Fruit fly (Drosophila melanogaster) whole organism, embryonic: ENCODE measurements around the gene mEFTs.
A peak's percentile ranks its signal among the peaks of the same experiment; 100 is the strongest.

Source experiments
- Antp ChIP-seq: fragments of 200-800 bp; sonication (Bioruptor generic); optimal IDR thresholded peaks from 3 replicates; lab custom pipeline; 2016; ENCODE audit warnings: missing biosample characterization, missing genetic modification characterization
- Asciz ChIP-seq: fragments of 200-800 bp; sonication (Bioruptor generic); optimal IDR thresholded peaks from 2 replicates; lab custom pipeline; 2017; ENCODE audit warnings: missing biosample characterization, mild to moderate bottlenecking, missing genetic modification characterization, missing genetic modification reagents
- Atf3 ChIP-seq: fragments of 200-800 bp; sonication (Bioruptor generic); optimal IDR thresholded peaks from 3 replicates; lab custom pipeline; 2016; ENCODE audit warnings: missing biosample characterization, missing genetic modification characterization
- B-H2 ChIP-seq: fragments of 200-800 bp; sonication (Bioruptor generic); optimal IDR thresholded peaks from 2 replicates; lab custom pipeline; 2018; ENCODE audit warnings: missing biosample characterization, mild to moderate bottlenecking, missing genetic modification characterization
- BEAF-32 ChIP-seq: fragments of 200-800 bp; sonication (Bioruptor generic); optimal IDR thresholded peaks from 3 replicates; lab custom pipeline; 2017; ENCODE audit warnings: missing biosample characterization, missing genetic modification characterization, mild to moderate bottlenecking, moderate library complexity, missing genetic modification reagents
- CG10267 ChIP-seq: fragments of 200-800 bp; sonication (Bioruptor generic); optimal IDR thresholded peaks from 2 replicates; lab custom pipeline; 2018; ENCODE audit warnings: missing biosample characterization, mild to moderate bottlenecking, missing genetic modification characterization, moderate library complexity
- CG10462 ChIP-seq: fragments of 200-800 bp; sonication (Bioruptor generic); optimal IDR thresholded peaks from 2 replicates; lab custom pipeline; 2016; ENCODE audit warnings: missing biosample characterization, missing genetic modification characterization
- CG12659 ChIP-seq: fragments of 200-800 bp; sonication (Bioruptor generic); optimal IDR thresholded peaks from 3 replicates; lab custom pipeline; 2017; ENCODE audit warnings: mild to moderate bottlenecking, missing biosample characterization, missing genetic modification reagents, missing genetic modification characterization
- CG13624 ChIP-seq: fragments of 200-800 bp; sonication (Bioruptor generic); optimal IDR thresholded peaks from 2 replicates; lab custom pipeline; 2016; ENCODE audit warnings: missing biosample characterization, missing genetic modification characterization
- CG14667 ChIP-seq: fragments of 200-800 bp; sonication (Bioruptor generic); IDR thresholded peaks from 2 replicates; pipeline ENCODE4 v1.3.6; 2022; ENCODE audit warnings: missing biosample characterization, missing genetic modification characterization
- CG15269 ChIP-seq: fragments of 200-800 bp; sonication (Bioruptor generic); optimal IDR thresholded peaks from 2 replicates; lab custom pipeline; 2018; ENCODE audit warnings: missing biosample characterization, mild to moderate bottlenecking, missing genetic modification characterization, moderate library complexity
- CG1603 ChIP-seq: fragments of 200-800 bp; sonication (Bioruptor generic); optimal IDR thresholded peaks from 2 replicates; lab custom pipeline; 2019; ENCODE audit warnings: missing biosample characterization, mild to moderate bottlenecking, missing genetic modification characterization, moderate library complexity
- CG2199 ChIP-seq: fragments of 200-800 bp; sonication (Bioruptor generic); IDR thresholded peaks from 3 replicates; pipeline ENCODE4 v1.3.6; 2022; ENCODE audit warnings: missing biosample characterization, missing genetic modification characterization
- CG32767 ChIP-seq: fragments of 200-800 bp; sonication (Bioruptor generic); IDR thresholded peaks from 2 replicates; pipeline ENCODE4 v1.3.6; 2022; ENCODE audit warnings: missing biosample characterization, missing genetic modification characterization
- CG34224 ChIP-seq: fragments of 200-800 bp; sonication (Bioruptor generic); IDR thresholded peaks from 3 replicates; pipeline ENCODE4 v1.3.6; 2022; ENCODE audit warnings: missing biosample characterization, missing genetic modification characterization; ENCODE audit not compliant: partially characterized antibody
- CG4730 ChIP-seq: fragments of 200-800 bp; sonication (Bioruptor generic); IDR thresholded peaks from 2 replicates; pipeline ENCODE4 v1.3.6; 2022; ENCODE audit warnings: missing biosample characterization, missing genetic modification characterization
- CG8290 ChIP-seq, 3 experiments: fragments of 200-800 bp; sonication (Bioruptor generic); optimal IDR thresholded peaks; 2 replicates each; lab custom pipeline; 2016 to 2019; ENCODE audit warnings: missing biosample characterization in 3 of 3, missing genetic modification characterization in 3 of 3, mild to moderate bottlenecking in 2 of 3, moderate library complexity in 1 of 3
- CTCF ChIP-seq: fragments of 200-800 bp; sonication (Bioruptor generic); optimal IDR thresholded peaks from 2 replicates; lab custom pipeline; 2017; ENCODE audit warnings: missing biosample characterization, mild to moderate bottlenecking, missing genetic modification characterization, moderate library complexity
- CoRest ChIP-seq: fragments of 200-800 bp; sonication (Bioruptor generic); optimal IDR thresholded peaks from 3 replicates; lab custom pipeline; 2018; ENCODE audit warnings: missing biosample characterization, mild to moderate bottlenecking, missing genetic modification characterization, moderate library complexity
- Doc3 ChIP-seq: fragments of 200-800 bp; sonication (Bioruptor generic); IDR thresholded peaks from 3 replicates; pipeline ENCODE4 v1.3.6; 2022; ENCODE audit warnings: missing biosample characterization, missing genetic modification characterization; ENCODE audit not compliant: partially characterized antibody
- Elba2 ChIP-seq: fragments of 200-800 bp; sonication (Bioruptor generic); optimal IDR thresholded peaks from 3 replicates; lab custom pipeline; 2016; ENCODE audit warnings: missing biosample characterization, missing genetic modification characterization
- Ets97D ChIP-seq: fragments of 200-800 bp; sonication (Bioruptor generic); optimal IDR thresholded peaks from 3 replicates; lab custom pipeline; 2016; ENCODE audit warnings: missing biosample characterization, missing genetic modification characterization
- H15 ChIP-seq: fragments of 200-800 bp; sonication (Bioruptor generic); IDR thresholded peaks from 3 replicates; pipeline ENCODE4 v1.3.6; 2022; ENCODE audit warnings: missing biosample characterization, missing genetic modification characterization
- HLH4C ChIP-seq: fragments of 200-800 bp; sonication (Bioruptor generic); IDR thresholded peaks from 3 replicates; pipeline ENCODE4 v1.3.6; 2022; ENCODE audit warnings: missing biosample characterization, missing genetic modification characterization; ENCODE audit not compliant: partially characterized antibody
- Lhr ChIP-seq: fragments of 200-800 bp; sonication (Bioruptor generic); optimal IDR thresholded peaks from 3 replicates; lab custom pipeline; 2017; ENCODE audit warnings: mild to moderate bottlenecking, missing biosample characterization, missing genetic modification reagents, missing genetic modification characterization
- MESR4 ChIP-seq: fragments of 200-800 bp; sonication (Bioruptor generic); optimal IDR thresholded peaks from 2 replicates; lab custom pipeline; 2018; ENCODE audit warnings: missing biosample characterization, mild to moderate bottlenecking, missing genetic modification characterization, moderate library complexity
- Mad ChIP-seq: fragments of 200-800 bp; sonication (Bioruptor generic); optimal IDR thresholded peaks from 2 replicates; lab custom pipeline; 2016; ENCODE audit warnings: missing biosample characterization, missing genetic modification characterization
- Neu2 ChIP-seq: fragments of 200-800 bp; sonication (Bioruptor generic); optimal IDR thresholded peaks from 3 replicates; lab custom pipeline; 2016; ENCODE audit warnings: missing biosample characterization, missing genetic modification characterization, borderline replicate concordance
- Poxn ChIP-seq: fragments of 200-800 bp; sonication (Bioruptor generic); IDR thresholded peaks from 2 replicates; pipeline ENCODE4 v1.3.6; 2022; ENCODE audit warnings: missing biosample characterization, missing genetic modification characterization
- Ssrp ChIP-seq: fragments of 200-800 bp; sonication (Bioruptor generic); optimal IDR thresholded peaks from 2 replicates; lab custom pipeline; 2018; ENCODE audit warnings: missing biosample characterization, mild to moderate bottlenecking, missing genetic modification characterization, moderate library complexity
- amos ChIP-seq: fragments of 200-800 bp; sonication (Bioruptor generic); IDR thresholded peaks from 2 replicates; pipeline ENCODE4 v1.3.6; 2022; ENCODE audit warnings: missing biosample characterization, missing genetic modification characterization; ENCODE audit not compliant: partially characterized antibody
- ash1 ChIP-seq: fragments of 200-800 bp; sonication (Bioruptor generic); optimal IDR thresholded peaks from 2 replicates; lab custom pipeline; 2018; ENCODE audit warnings: missing biosample characterization, mild to moderate bottlenecking, missing genetic modification characterization
- cad ChIP-seq: fragments of >200 bp; optimal IDR thresholded peaks from 2 replicates; lab custom pipeline; 2017; ENCODE audit warnings: missing biosample characterization, missing genetic modification characterization
- cas ChIP-seq: fragments of 200-800 bp; sonication (Bioruptor generic); IDR thresholded peaks from 2 replicates; pipeline ENCODE4 v1.3.6; 2022; ENCODE audit warnings: missing biosample characterization, missing genetic modification characterization
- chinmo ChIP-seq: fragments of 200-800 bp; sonication (Bioruptor generic); IDR thresholded peaks from 4 replicates; pipeline ENCODE4 v1.3.6; 2022; ENCODE audit warnings: missing biosample characterization, missing genetic modification characterization; ENCODE audit not compliant: partially characterized antibody
- dysf ChIP-seq: fragments of 200-800 bp; sonication (Bioruptor generic); IDR thresholded peaks from 3 replicates; pipeline ENCODE4 v1.3.6; 2022; ENCODE audit warnings: missing biosample characterization, missing genetic modification characterization
- fd64A ChIP-seq: fragments of 200-800 bp; sonication (Bioruptor generic); optimal IDR thresholded peaks from 3 replicates; lab custom pipeline; 2018; ENCODE audit warnings: missing biosample characterization, mild to moderate bottlenecking, missing genetic modification characterization
- fru ChIP-seq: fragments of >200 bp; optimal IDR thresholded peaks from 2 replicates; lab custom pipeline; 2017
- inv ChIP-seq: fragments of 200-800 bp; sonication (Bioruptor generic); IDR thresholded peaks from 2 replicates; pipeline ENCODE4 v1.3.6; 2022; ENCODE audit warnings: missing biosample characterization, missing genetic modification characterization; ENCODE audit not compliant: partially characterized antibody
- lola ChIP-seq, 3 experiments: fragments of >200 bp in 2 of 3; fragments of 200-800 bp in 1 of 3; sonication (Bioruptor generic) in 1 of 3; optimal IDR thresholded peaks; 2 replicates each; lab custom pipeline; 2017 to 2019; ENCODE audit warnings: missing biosample characterization in 3 of 3, missing genetic modification characterization in 3 of 3, mild to moderate bottlenecking in 1 of 3, moderate library complexity in 1 of 3
- nerfin-1 ChIP-seq: fragments of 200-800 bp; sonication (Bioruptor generic); optimal IDR thresholded peaks from 3 replicates; lab custom pipeline; 2019; ENCODE audit warnings: missing biosample characterization, mild to moderate bottlenecking, missing genetic modification characterization, moderate library complexity
- nerfin-2 ChIP-seq: fragments of 200-800 bp; sonication (Bioruptor generic); IDR thresholded peaks from 2 replicates; pipeline ENCODE4 v1.3.6; 2022; ENCODE audit warnings: missing biosample characterization, missing genetic modification characterization; ENCODE audit not compliant: partially characterized antibody
- phol ChIP-seq: fragments of 200-800 bp; sonication (Bioruptor generic); optimal IDR thresholded peaks from 3 replicates; lab custom pipeline; 2018; ENCODE audit warnings: missing biosample characterization, mild to moderate bottlenecking, missing genetic modification characterization, moderate library complexity
- row ChIP-seq: fragments of 200-800 bp; sonication (Bioruptor generic); IDR thresholded peaks from 3 replicates; pipeline ENCODE4 v1.3.6; 2022; ENCODE audit warnings: missing biosample characterization, missing genetic modification characterization
- salm ChIP-seq: fragments of 200-800 bp; sonication (Bioruptor generic); optimal IDR thresholded peaks from 2 replicates; lab custom pipeline; 2018; ENCODE audit warnings: missing biosample characterization, mild to moderate bottlenecking, missing genetic modification characterization
- sens ChIP-seq: fragments of 200-800 bp; sonication (Bioruptor generic); peaks from one replicate; lab custom pipeline; 2016; ENCODE audit warnings: missing biosample characterization, missing genetic modification characterization
- sna ChIP-seq: fragments of 200-800 bp; sonication (Bioruptor generic); IDR thresholded peaks from 2 replicates; pipeline ENCODE4 v1.3.6; 2022; ENCODE audit warnings: missing biosample characterization, missing genetic modification characterization; ENCODE audit not compliant: partially characterized antibody
- stc ChIP-seq: fragments of 200-800 bp; sonication (Bioruptor generic); IDR thresholded peaks from 2 replicates; pipeline ENCODE4 v1.3.6; 2022; ENCODE audit warnings: missing biosample characterization, missing genetic modification characterization
- trh ChIP-seq: fragments of 200-800 bp; sonication (Bioruptor generic); optimal IDR thresholded peaks from 2 replicates; lab custom pipeline; 2016; ENCODE audit warnings: missing biosample characterization, missing genetic modification characterization
- z ChIP-seq: fragments of 200-800 bp; sonication (Bioruptor generic); IDR thresholded peaks from 3 replicates; pipeline ENCODE4 v1.3.6; 2022; ENCODE audit warnings: missing biosample characterization, missing genetic modification characterization

Gene mEFTs

dm6 chr2L:17477710-17478109 lies 23.2 kb downstream of the mEFTs start, which contains the start of gene cass (continued):
- peak; percentile 82 for TF ChIP-seq sna (GFP tag; lab: Robert Waterston, UW)
- TF ChIP-seq nerfin-1 (tag; lab: Kevin White, UChicago), result peak; percentile 45
- no peak for TF ChIP-seq ash1 (GFP tag; lab: Kevin White, UChicago)
- TF ChIP-seq Atf3, result no peak
- TF ChIP-seq CTCF, result peak; percentile 47
- peak; percentile 17 for TF ChIP-seq Elba2
- TF ChIP-seq stc (GFP tag; lab: Robert Waterston, UW), result no peak
- peak; percentile 36 for TF ChIP-seq Lhr (GFP tag; lab: Kevin White, UChicago)
- peak; percentile 39 for TF ChIP-seq CG8290 (GFP tag; optimal IDR thresholded peaks at IDR 0.05; lab: Kevin White, UChicago)
- peak in 1 of 2 experiments; percentile 70 for TF ChIP-seq CG8290 (tag; optimal IDR thresholded peaks at IDR 0.05; lab: Kevin White, UChicago)
- no peak for TF ChIP-seq Antp (GFP tag; lab: Kevin White, UChicago)
- peak; percentile 29; the same call in 1 of the 3 replicates for TF ChIP-seq CG2199 (GFP tag; lab: Robert Waterston, UW)
- peak; percentile 87 for TF ChIP-seq Doc3 (GFP tag; lab: Robert Waterston, UW)
- no peak for TF ChIP-seq fd64A
- peak; percentile 95 for TF ChIP-seq amos (GFP tag; lab: Robert Waterston, UW)
- TF ChIP-seq chinmo (GFP tag; lab: Robert Waterston, UW), result peak; percentile 76; the same call in 1 of the 4 replicates
- TF ChIP-seq CG14667, result no peak
- no peak for TF ChIP-seq Mad (GFP tag; lab: Kevin White, UChicago)
- TF ChIP-seq sens, result peak; percentile 76
- peak; percentile 73 for TF ChIP-seq CoRest
- TF ChIP-seq CG10267 (tag; lab: Kevin White, UChicago), result peak; percentile 62
- no peak for TF ChIP-seq cad (GFP tag; lab: Kevin White, UChicago)
- no peak for TF ChIP-seq Asciz (GFP tag; lab: Kevin White, UChicago)
- peak; percentile 23 for TF ChIP-seq CG15269 (tag; lab: Kevin White, UChicago)
- peak; percentile 91 for TF ChIP-seq HLH4C
- TF ChIP-seq inv (GFP tag; lab: Robert Waterston, UW), result peak; percentile 85
- peak; percentile 65; the same call in 1 of the 2 replicates for TF ChIP-seq nerfin-2
- no peak for TF ChIP-seq dysf
- no peak for TF ChIP-seq Poxn
- 0 out of 2 replicates have a peak, but pooled peaks have one; percentile 17 for TF ChIP-seq CG32767 (GFP tag; lab: Robert Waterston, UW)
- TF ChIP-seq CG13624 (GFP tag; lab: Kevin White, UChicago), result no peak
- peak; percentile 92 for TF ChIP-seq CG34224 (GFP tag; lab: Robert Waterston, UW)
- peak; percentile 90 for TF ChIP-seq BEAF-32 (GFP tag; lab: Kevin White, UChicago)
- TF ChIP-seq trh, result no peak
- peak; percentile 22 for TF ChIP-seq CG12659
- no peak for TF ChIP-seq CG4730 (GFP tag; lab: Robert Waterston, UW)
- no peak for TF ChIP-seq lola (GFP tag; optimal IDR thresholded peaks at IDR 0.05; lab: Kevin White, UChicago)
- TF ChIP-seq Neu2 (GFP tag; lab: Kevin White, UChicago), result no peak
- no peak for TF ChIP-seq fru (lab: Kevin White, UChicago)
- no peak for TF ChIP-seq Ssrp (tag; lab: Kevin White, UChicago)
- peak; percentile 97 for TF ChIP-seq phol (tag; lab: Kevin White, UChicago)
- TF ChIP-seq row (GFP tag; lab: Robert Waterston, UW), result peak; percentile 60
- TF ChIP-seq CG1603 (tag; lab: Kevin White, UChicago), result peak; percentile 75
- no peak for TF ChIP-seq salm (tag; lab: Kevin White, UChicago)
- no peak for TF ChIP-seq cas
- TF ChIP-seq CG10462, result peak; percentile 100
- peak; percentile 59 for TF ChIP-seq Ets97D (GFP tag; lab: Kevin White, UChicago)
- TF ChIP-seq MESR4 (GFP tag; lab: Kevin White, UChicago), result peak; percentile 93
- TF ChIP-seq B-H2 (GFP tag; lab: Kevin White, UChicago), result no peak
- TF ChIP-seq H15, result no peak
- no peak for TF ChIP-seq z (GFP tag; lab: Robert Waterston, UW)
